5 fruit fly cellular contexts compared by ENCODE assay signal in the genomic region with DNA sequence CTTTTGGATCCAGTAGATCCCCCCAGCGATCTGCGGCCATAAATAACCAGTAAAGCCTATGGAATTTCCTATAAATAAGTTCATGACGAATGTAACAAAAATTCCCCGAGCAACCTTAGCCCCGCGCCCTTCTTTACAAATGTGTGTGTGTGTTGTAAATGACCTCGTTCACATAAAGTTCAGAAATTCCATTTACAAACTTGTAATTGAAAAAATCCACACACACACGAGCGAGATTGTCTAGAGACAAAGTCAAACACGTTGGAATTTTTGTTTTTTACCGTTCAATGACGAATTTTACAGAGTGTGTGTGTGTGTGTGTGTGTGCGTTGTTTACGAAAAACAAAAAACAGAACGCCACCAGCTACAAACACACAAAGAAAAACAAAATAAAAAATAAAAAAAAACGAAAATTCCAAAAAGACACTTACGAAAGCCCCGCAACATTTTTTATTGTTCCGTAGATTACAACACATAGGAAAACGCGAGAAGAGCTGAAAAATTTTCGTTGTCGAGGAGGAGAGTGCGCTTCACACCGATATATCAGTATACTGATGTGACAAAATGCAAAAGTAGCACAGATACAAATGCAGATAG.
A peak's percentile ranks its signal among the peaks of the same experiment; 100 is the strongest.
TF ChIP-seq lines count a peak whose summit lies in the region.

No protein-coding gene starts in this region.

- TF ChIP-seq CTCF in whole organism, embryonic (GFP tag; optimal IDR thresholded peaks at IDR 0.05; lab: Kevin White, UChicago) = no peak

TF ChIP-seq in whole organism, adult, 20 proteins besides CTCF, POLR2A, EP300 and RAD21:
- TF ChIP-seq CG12768 (GFP tag; optimal IDR thresholded peaks at IDR 0.05; lab: Kevin White, UChicago) (no peak), Hr96 (GFP tag; optimal IDR thresholded peaks at IDR 0.05; lab: Kevin White, UChicago) (peak; percentile 16), kay (GFP tag; lab: Kevin White, UChicago; ENCODE audit: borderline replicate concordance) (peak; percentile 72)

TF ChIP-seq in whole organism, embryonic, 481 proteins besides CTCF, POLR2A, EP300 and RAD21 (continues in another document):
- TF ChIP-seq lilli (GFP tag; optimal IDR thresholded peaks at IDR 0.05; lab: Kevin White, UChicago) = no peak
- peak; percentile 31 for TF ChIP-seq gsb-n (tag; optimal IDR thresholded peaks at IDR 0.05; lab: Kevin White, UChicago)
- peak in 1 of 2 experiments; percentile 51 for TF ChIP-seq Eip74EF (GFP tag; optimal IDR thresholded peaks at IDR 0.05; lab: Kevin White, UChicago)
- TF ChIP-seq CG10321 (GFP tag; IDR thresholded peaks at IDR 0.05; lab: Robert Waterston, UW) = no peak
- no peak for TF ChIP-seq CG13775 (GFP tag; optimal IDR thresholded peaks at IDR 0.05; lab: Kevin White, UChicago)
- TF ChIP-seq CG33557 (GFP tag; optimal IDR thresholded peaks at IDR 0.05; lab: Kevin White, UChicago) = no peak
- TF ChIP-seq Adf1 (GFP tag; IDR thresholded peaks at IDR 0.05; lab: Robert Waterston, UW) = no peak
- no peak for TF ChIP-seq yki (optimal IDR thresholded peaks at IDR 0.05; lab: Kevin White, UChicago)
- TF ChIP-seq Hr78 (GFP tag; optimal IDR thresholded peaks at IDR 0.05; lab: Kevin White, UChicago) = peak in 1 of 2 experiments; percentile 77
- no peak for TF ChIP-seq CG12236 (GFP tag; optimal IDR thresholded peaks at IDR 0.05; lab: Kevin White, UChicago)
- TF ChIP-seq CG12769 (tag; optimal IDR thresholded peaks at IDR 0.05; lab: Kevin White, UChicago) = peak; percentile 68
- no peak for TF ChIP-seq GATAe (GFP tag; conservative IDR thresholded peaks at IDR 0.05; lab: Robert Waterston, UW)
- TF ChIP-seq CG34422 (GFP tag; IDR thresholded peaks at IDR 0.05; lab: Robert Waterston, UW) = no peak
- peak; percentile 11; the same call in 1 of the 2 replicates for TF ChIP-seq ara (GFP tag; IDR thresholded peaks at IDR 0.05; lab: Robert Waterston, UW)
- TF ChIP-seq zen2 (GFP tag; IDR thresholded peaks at IDR 0.05; lab: Robert Waterston, UW; ENCODE audit: partially characterized antibody) = no peak
- no peak for TF ChIP-seq Atf6 (GFP tag; IDR thresholded peaks at IDR 0.05; lab: Robert Waterston, UW)
- peak; percentile 89 for TF ChIP-seq sens (GFP tag; lab: Kevin White, UChicago)
- TF ChIP-seq NC2α (GFP tag; optimal IDR thresholded peaks at IDR 0.05; lab: Kevin White, UChicago) = no peak
- no peak for TF ChIP-seq fd64A (GFP tag; optimal IDR thresholded peaks at IDR 0.05; lab: Kevin White, UChicago)
- no peak for TF ChIP-seq CG5953 (GFP tag; IDR thresholded peaks at IDR 0.05; lab: Robert Waterston, UW)
- TF ChIP-seq exex (tag; optimal IDR thresholded peaks at IDR 0.05; lab: Kevin White, UChicago) = no peak

TF ChIP-seq in whole organism, prepupa, 60 proteins besides CTCF, POLR2A, EP300 and RAD21 (continues in another document):
- TF ChIP-seq Hr39 (GFP tag; optimal IDR thresholded peaks at IDR 0.05; lab: Kevin White, UChicago) (no peak), CG1621 (tag; optimal IDR thresholded peaks at IDR 0.05; lab: Kevin White, UChicago) (no peak), CG8632 (GFP tag; optimal IDR thresholded peaks at IDR 0.05; lab: Kevin White, UChicago) (no peak), Met (GFP tag; optimal IDR thresholded peaks at IDR 0.05; lab: Kevin White, UChicago) (no peak), eg (GFP tag; IDR thresholded peaks at IDR 0.05; lab: Robert Waterston, UW) (peak; percentile 61; the same call in 1 of the 3 replicates), net (GFP tag; optimal IDR thresholded peaks at IDR 0.05; lab: Kevin White, UChicago) (no peak), CG16779 (tag; optimal IDR thresholded peaks at IDR 0.05; lab: Kevin White, UChicago) (no peak), fd85E (GFP tag; optimal IDR thresholded peaks at IDR 0.05; lab: Kevin White, UChicago) (no peak), Ets21C (GFP tag; optimal IDR thresholded peaks at IDR 0.05; lab: Kevin White, UChicago) (no peak), ss (GFP tag; optimal IDR thresholded peaks at IDR 0.05; lab: Kevin White, UChicago) (no peak), Lpt (GFP tag; optimal IDR thresholded peaks at IDR 0.05; lab: Kevin White, UChicago) (no peak), esn (GFP tag; optimal IDR thresholded peaks at IDR 0.05; lab: Kevin White, UChicago) (no peak), fd59A (GFP tag; optimal IDR thresholded peaks at IDR 0.05; lab: Kevin White, UChicago) (no peak), achi (GFP tag; optimal IDR thresholded peaks at IDR 0.05; lab: Kevin White, UChicago) (no peak), topi (GFP tag; optimal IDR thresholded peaks at IDR 0.05; lab: Kevin White, UChicago) (peak; percentile 31), cyc (GFP tag; optimal IDR thresholded peaks at IDR 0.05; lab: Kevin White, UChicago) (no peak), spab (GFP tag; optimal IDR thresholded peaks at IDR 0.05; lab: Kevin White, UChicago) (no peak), Ets96B (tag; optimal IDR thresholded peaks at IDR 0.05; lab: Kevin White, UChicago) (no peak), Blimp-1 (GFP tag; optimal IDR thresholded peaks at IDR 0.05; lab: Kevin White, UChicago) (no peak), svp (GFP tag; lab: Kevin White, UChicago) (peak; percentile 78), CG8119 (GFP tag; IDR thresholded peaks at IDR 0.05; lab: Robert Waterston, UW) (peak; percentile 52; the same call in 2 of the 3 replicates)

TF ChIP-seq in whole organism, pupa, 21 proteins besides CTCF, POLR2A, EP300 and RAD21:
- TF ChIP-seq CG8159 (tag; optimal IDR thresholded peaks at IDR 0.05; lab: Kevin White, UChicago) (no peak), Snoo (tag; optimal IDR thresholded peaks at IDR 0.05; lab: Kevin White, UChicago) (peak; percentile 45), Ets98B (GFP tag; IDR thresholded peaks at IDR 0.05; lab: Robert Waterston, UW) (peak; percentile 5; the same call in 1 of the 2 replicates), CG4496 (GFP tag; IDR thresholded peaks at IDR 0.05; lab: Robert Waterston, UW) (no peak), D1 (tag; optimal IDR thresholded peaks at IDR 0.05; lab: Kevin White, UChicago) (no peak), Pif1B (GFP tag; optimal IDR thresholded peaks at IDR 0.05; lab: Kevin White, UChicago) (no peak), CG10348 (GFP tag; IDR thresholded peaks at IDR 0.05; lab: Robert Waterston, UW) (no peak), fd96Ca (GFP tag; IDR thresholded peaks at IDR 0.05; lab: Robert Waterston, UW) (peak; percentile 32; the same call in 1 of the 3 replicates), CG32121 (GFP tag; IDR thresholded peaks at IDR 0.05; lab: Robert Waterston, UW) (peak; percentile 7; the same call in 1 of the 2 replicates), Pif1A (GFP tag; optimal IDR thresholded peaks at IDR 0.05; lab: Kevin White, UChicago) (no peak)

TF ChIP-seq in whole organism, wandering third instar larva, 38 proteins besides CTCF, POLR2A, EP300 and RAD21:
- no peak for TF ChIP-seq CrebA (GFP tag; optimal IDR thresholded peaks at IDR 0.05; lab: Kevin White, UChicago; ENCODE audit: borderline replicate concordance)
- no peak for TF ChIP-seq Rel (GFP tag; optimal IDR thresholded peaks at IDR 0.05; lab: Kevin White, UChicago)
- peak; percentile 37 for TF ChIP-seq Rel (tag; optimal IDR thresholded peaks at IDR 0.05; lab: Kevin White, UChicago)
- peak; percentile 71 for TF ChIP-seq Sp1 (GFP tag; optimal IDR thresholded peaks at IDR 0.05; lab: Kevin White, UChicago)
- TF ChIP-seq ey (GFP tag; optimal IDR thresholded peaks at IDR 0.05; lab: Kevin White, UChicago) = no peak
